Fruit fly (Drosophila melanogaster) ovary, adult (tissue): ENCODE data around the gene schlank.

ENCODE experiments used
- CG17801 ChIP-seq: fragments of 200-800 bp; optimal IDR thresholded peaks from 2 replicates; lab custom pipeline; 2019; ENCODE audit warnings: missing biosample characterization, mild to moderate bottlenecking, missing genetic modification characterization, moderate library complexity; ENCODE audit not compliant: partially characterized antibody

The schlank gene

dm6 chrX:6237015-6237414 is 30.0 kb downstream of the schlank start, which contains the start of gene CG14445:
CG14445 (plus strand) TSS chrX:6237315.
- no peak for TF ChIP-seq CG17801

- no peak for TF ChIP-seq CG17801
These were observed 35.3 kb downstream of the schlank start for dm6 chrX:6231764-6232163.

- no peak for TF ChIP-seq CG17801
These were observed 41.5 kb downstream of the schlank start, which contains the start of gene dtn for dm6 chrX:6225472-6226049. dtn (plus strand) TSS chrX:6225647.

- peak; percentile 89 for TF ChIP-seq CG17801
These were observed 42.5 kb downstream of the schlank start, which contains the start of gene sqh for dm6 chrX:6224225-6225190. sqh (minus strand) TSS chrX:6225140.

dm6 chrX:6219845-6220345 is 47.1 kb downstream of the schlank start, which contains the start of gene Efr:
Efr (plus strand) TSS chrX:6219957.
- peak; percentile 15 for TF ChIP-seq CG17801

- TF ChIP-seq CG17801, result no peak
These were observed 47.8 kb downstream of the schlank start, which contains the start of gene Btnd for dm6 chrX:6219227-6219626. Btnd (minus strand) TSS chrX:6219327.

dm6 chrX:6216650-6217049 is 50.4 kb downstream of the schlank start:
- TF ChIP-seq CG17801, result no peak
